Worm (Caenorhabditis elegans): ENCODE measurements around the gene Y37D8A.6.

- peak; percentile 59 for TF ChIP-seq nhr-11 (tag; optimal IDR thresholded peaks at IDR 0.05)
- no peak for TF ChIP-seq ztf-11 (tag; optimal IDR thresholded peaks at IDR 0.05)
- peak; percentile 55 to 61 for TF ChIP-seq lsy-2 (tag; optimal IDR thresholded peaks at IDR 0.05)
- no peak for TF ChIP-seq nhr-12 (tag; optimal IDR thresholded peaks at IDR 0.05)
- TF ChIP-seq pag-3 (tag; optimal IDR thresholded peaks at IDR 0.05; ENCODE audit: borderline replicate concordance, insufficient read depth): no peak
Observed at ce11 chrIII:12841328-12841727, 28.8 kb downstream of the Y37D8A.6 start.

All from whole organism, L1 larva.